Fruit fly (Drosophila melanogaster) whole organism, embryonic: ENCODE measurements around the gene CG44837.

Source experiments
- CG10366 ChIP-seq: fragments of 200-800 bp; sonication (Bioruptor generic); IDR thresholded peaks from 2 replicates; pipeline ENCODE4 v1.3.6; 2022; ENCODE audit warnings: missing biosample characterization, missing genetic modification characterization
- CG10431 ChIP-seq: fragments of 200-800 bp; sonication (Bioruptor generic); optimal IDR thresholded peaks from 3 replicates; lab custom pipeline; 2018; ENCODE audit warnings: missing biosample characterization, mild to moderate bottlenecking, missing genetic modification characterization
- CG11247 ChIP-seq: fragments of 200-800 bp; sonication (Bioruptor generic); IDR thresholded peaks from 2 replicates; pipeline ENCODE4 v1.3.6; 2022; ENCODE audit warnings: missing biosample characterization, missing genetic modification characterization
- CG11398 ChIP-seq: fragments of 200-800 bp; sonication (Bioruptor generic); optimal IDR thresholded peaks from 2 replicates; lab custom pipeline; 2016; ENCODE audit warnings: missing biosample characterization, missing genetic modification characterization
- CG11560 ChIP-seq: fragments of 200-800 bp; sonication (Bioruptor generic); IDR thresholded peaks from 3 replicates; pipeline ENCODE4 v1.3.6; 2022; ENCODE audit warnings: missing biosample characterization, missing genetic modification characterization
- CG12219 ChIP-seq: fragments of 200-800 bp; sonication (Bioruptor generic); optimal IDR thresholded peaks from 3 replicates; lab custom pipeline; 2018; ENCODE audit warnings: missing biosample characterization, mild to moderate bottlenecking, missing genetic modification characterization
- CG12299 ChIP-seq: fragments of 200-800 bp; sonication (Bioruptor generic); optimal IDR thresholded peaks from 2 replicates; lab custom pipeline; 2018; ENCODE audit warnings: missing biosample characterization, mild to moderate bottlenecking, missing genetic modification characterization
- CG15479 ChIP-seq: fragments of 200-800 bp; sonication (Bioruptor generic); optimal IDR thresholded peaks from 3 replicates; lab custom pipeline; 2019; ENCODE audit warnings: missing biosample characterization, mild to moderate bottlenecking, missing genetic modification characterization, moderate library complexity
- CG1792 ChIP-seq: fragments of 200-800 bp; sonication (Bioruptor generic); optimal IDR thresholded peaks from 2 replicates; lab custom pipeline; 2016; ENCODE audit warnings: missing biosample characterization, missing genetic modification characterization
- CG2712 ChIP-seq: fragments of 200-800 bp; optimal IDR thresholded peaks from 3 replicates; lab custom pipeline; 2019; ENCODE audit warnings: missing biosample characterization, mild to moderate bottlenecking, missing genetic modification characterization, moderate library complexity
- CG42726 ChIP-seq: fragments of 200-800 bp; sonication (Bioruptor generic); IDR thresholded peaks from 2 replicates; pipeline ENCODE4 v1.3.6; 2022; ENCODE audit warnings: missing biosample characterization, missing genetic modification characterization; ENCODE audit not compliant: partially characterized antibody
- CG4360 ChIP-seq: fragments of 200-800 bp; sonication (Bioruptor generic); IDR thresholded peaks from 2 replicates; pipeline ENCODE4 v1.3.6; 2022; ENCODE audit warnings: missing biosample characterization, missing genetic modification characterization
- CG4617 ChIP-seq: fragments of 200-800 bp; sonication (Bioruptor generic); optimal IDR thresholded peaks from 3 replicates; lab custom pipeline; 2016; ENCODE audit warnings: missing biosample characterization, missing genetic modification characterization, borderline replicate concordance
- CG5180 ChIP-seq: fragments of 200-800 bp; sonication (Bioruptor generic); optimal IDR thresholded peaks from 3 replicates; lab custom pipeline; 2017; ENCODE audit warnings: missing biosample characterization, missing genetic modification characterization, mild to moderate bottlenecking, moderate library complexity, missing genetic modification reagents
- CG6791 ChIP-seq: fragments of 200-800 bp; sonication (Bioruptor generic); IDR thresholded peaks from 3 replicates; pipeline ENCODE4 v1.3.6; 2022; ENCODE audit warnings: missing biosample characterization, missing genetic modification characterization; ENCODE audit not compliant: partially characterized antibody
- CG8478 ChIP-seq: fragments of >200 bp; optimal IDR thresholded peaks from 2 replicates; lab custom pipeline; 2018
- CG9215 ChIP-seq: fragments of 200-800 bp; sonication (Bioruptor generic); IDR thresholded peaks from 2 replicates; pipeline ENCODE4 v1.3.6; 2022; ENCODE audit warnings: missing biosample characterization, missing genetic modification characterization
- CTCF ChIP-seq: fragments of 200-800 bp; sonication (Bioruptor generic); optimal IDR thresholded peaks from 2 replicates; lab custom pipeline; 2017; ENCODE audit warnings: missing biosample characterization, mild to moderate bottlenecking, missing genetic modification characterization, moderate library complexity
- Dbx ChIP-seq: fragments of 200-800 bp; sonication (Bioruptor generic); IDR thresholded peaks from 3 replicates; pipeline ENCODE4 v1.3.6; 2022; ENCODE audit warnings: missing biosample characterization, missing genetic modification characterization
- E2f2 ChIP-seq: fragments of 200-800 bp; sonication (Bioruptor generic); IDR thresholded peaks from 2 replicates; pipeline ENCODE4 v1.3.6; 2022; ENCODE audit warnings: missing biosample characterization, missing genetic modification characterization
- Fer1 ChIP-seq: fragments of 200-800 bp; sonication (Bioruptor generic); optimal IDR thresholded peaks from 2 replicates; lab custom pipeline; 2017; ENCODE audit warnings: missing biosample characterization, mild to moderate bottlenecking, missing genetic modification characterization
- HHEX ChIP-seq: fragments of 200-800 bp; sonication (Bioruptor generic); optimal IDR thresholded peaks from 3 replicates; lab custom pipeline; 2017; ENCODE audit warnings: missing biosample characterization, mild to moderate bottlenecking, missing genetic modification characterization, missing genetic modification reagents
- HLHmδ ChIP-seq: fragments of 200-800 bp; sonication (Bioruptor generic); optimal IDR thresholded peaks from 2 replicates; lab custom pipeline; 2018; ENCODE audit warnings: missing biosample characterization, mild to moderate bottlenecking, missing genetic modification characterization, moderate library complexity
- Lim3 ChIP-seq: fragments of 200-800 bp; sonication (Bioruptor generic); IDR thresholded peaks from 2 replicates; pipeline ENCODE4 v1.3.6; 2022; ENCODE audit warnings: missing biosample characterization, missing genetic modification characterization
- Med ChIP-seq: fragments of 200-800 bp; sonication (Bioruptor generic); peaks from one replicate; lab custom pipeline; 2016; ENCODE audit warnings: missing biosample characterization, missing genetic modification characterization, mild to moderate bottlenecking, inconsistent platforms, moderate library complexity
- Nf-YA ChIP-seq: fragments of 200-800 bp; sonication (Bioruptor generic); IDR thresholded peaks from 2 replicates; pipeline ENCODE4 v1.3.6; 2022; ENCODE audit warnings: missing biosample characterization, missing genetic modification characterization
- Nf-YB ChIP-seq: fragments of 200-800 bp; sonication (Bioruptor generic); optimal IDR thresholded peaks from 3 replicates; lab custom pipeline; 2019; ENCODE audit warnings: missing biosample characterization, mild to moderate bottlenecking, missing genetic modification characterization, moderate library complexity
- PHDP ChIP-seq: fragments of 200-800 bp; sonication (Bioruptor generic); optimal IDR thresholded peaks from 3 replicates; lab custom pipeline; 2018; ENCODE audit warnings: missing biosample characterization, mild to moderate bottlenecking, missing genetic modification characterization, moderate library complexity
- Poxn ChIP-seq: fragments of 200-800 bp; sonication (Bioruptor generic); IDR thresholded peaks from 2 replicates; pipeline ENCODE4 v1.3.6; 2022; ENCODE audit warnings: missing biosample characterization, missing genetic modification characterization
- Scr ChIP-seq: fragments of 200-800 bp; sonication (Bioruptor generic); IDR thresholded peaks from 2 replicates; pipeline ENCODE4 v1.3.6; 2022; ENCODE audit warnings: missing biosample characterization, missing genetic modification characterization; ENCODE audit not compliant: partially characterized antibody
- Sox100B ChIP-seq: fragments of 200-800 bp; sonication (Bioruptor generic); optimal IDR thresholded peaks from 3 replicates; lab custom pipeline; 2018; ENCODE audit warnings: missing biosample characterization, mild to moderate bottlenecking, missing genetic modification characterization
- amos ChIP-seq: fragments of 200-800 bp; sonication (Bioruptor generic); IDR thresholded peaks from 2 replicates; pipeline ENCODE4 v1.3.6; 2022; ENCODE audit warnings: missing biosample characterization, missing genetic modification characterization; ENCODE audit not compliant: partially characterized antibody
- az2 ChIP-seq: fragments of 200-800 bp; sonication (Bioruptor generic); optimal IDR thresholded peaks from 3 replicates; lab custom pipeline; 2016; ENCODE audit warnings: missing biosample characterization, missing genetic modification characterization
- cad ChIP-seq: fragments of >200 bp; optimal IDR thresholded peaks from 2 replicates; lab custom pipeline; 2017; ENCODE audit warnings: missing biosample characterization, missing genetic modification characterization
- chinmo ChIP-seq: fragments of 200-800 bp; sonication (Bioruptor generic); IDR thresholded peaks from 4 replicates; pipeline ENCODE4 v1.3.6; 2022; ENCODE audit warnings: missing biosample characterization, missing genetic modification characterization; ENCODE audit not compliant: partially characterized antibody
- crc ChIP-seq: fragments of 200-800 bp; sonication (Bioruptor generic); optimal IDR thresholded peaks from 2 replicates; lab custom pipeline; 2016; ENCODE audit warnings: missing biosample characterization, missing genetic modification characterization
- crp ChIP-seq, 2 experiments: fragments of 200-800 bp; sonication (Bioruptor generic); optimal IDR thresholded peaks; 2 replicates in 1 of 2; 3 replicates in 1 of 2; lab custom pipeline; 2017; ENCODE audit warnings: missing biosample characterization in 2 of 2, missing genetic modification characterization in 2 of 2, mild to moderate bottlenecking in 1 of 2, moderate library complexity in 1 of 2
- fd3F ChIP-seq: fragments of 200-800 bp; sonication (Bioruptor generic); optimal IDR thresholded peaks from 2 replicates; lab custom pipeline; 2018; ENCODE audit warnings: missing biosample characterization, mild to moderate bottlenecking, missing genetic modification characterization, moderate library complexity
- hth ChIP-seq: fragments of >200 bp; optimal IDR thresholded peaks from 2 replicates; lab custom pipeline; 2017; ENCODE audit warnings: inconsistent platforms
- mld ChIP-seq: fragments of 200-800 bp; sonication (Bioruptor generic); IDR thresholded peaks from 3 replicates; pipeline ENCODE4 v1.3.6; 2022; ENCODE audit warnings: missing biosample characterization, missing genetic modification characterization; ENCODE audit not compliant: partially characterized antibody
- nmo ChIP-seq: fragments of 200-800 bp; sonication (Bioruptor generic); optimal IDR thresholded peaks from 2 replicates; lab custom pipeline; 2018; ENCODE audit warnings: missing biosample characterization, mild to moderate bottlenecking, missing genetic modification characterization, moderate library complexity
- oc ChIP-seq: fragments of 200-800 bp; sonication (Bioruptor generic); optimal IDR thresholded peaks from 2 replicates; lab custom pipeline; 2018; ENCODE audit warnings: missing biosample characterization, mild to moderate bottlenecking, missing genetic modification characterization, moderate library complexity
- otp ChIP-seq: fragments of 200-800 bp; sonication (Bioruptor generic); IDR thresholded peaks from 3 replicates; pipeline ENCODE4, ENCODE4 v1.3.6; 2022; ENCODE audit warnings: missing biosample characterization, missing genetic modification characterization
- ranshi ChIP-seq: fragments of 200-800 bp; sonication (Bioruptor generic); IDR thresholded peaks from 2 replicates; pipeline ENCODE4 v1.3.6; 2022; ENCODE audit warnings: missing biosample characterization, missing genetic modification characterization
- sens-2 ChIP-seq: fragments of 200-800 bp; sonication (Bioruptor generic); IDR thresholded peaks from 2 replicates; pipeline ENCODE4 v1.3.6; 2022; ENCODE audit warnings: missing biosample characterization, missing genetic modification characterization
- so ChIP-seq: fragments of 200-800 bp; sonication (Bioruptor generic); IDR thresholded peaks from 3 replicates; pipeline ENCODE4 v1.3.6; 2022; ENCODE audit warnings: missing biosample characterization, missing genetic modification characterization
- sob ChIP-seq: fragments of 200-800 bp; sonication (Bioruptor generic); IDR thresholded peaks from 2 replicates; pipeline ENCODE4 v1.3.6; 2022; ENCODE audit warnings: missing biosample characterization, missing genetic modification characterization
- stwl ChIP-seq: fragments of 200-800 bp; sonication (Bioruptor generic); optimal IDR thresholded peaks from 3 replicates; lab custom pipeline; 2018; ENCODE audit warnings: missing biosample characterization, mild to moderate bottlenecking, missing genetic modification characterization, moderate library complexity
- tll ChIP-seq, 2 experiments: fragments of 200-800 bp in 1 of 2; fragments of >200 bp in 1 of 2; sonication (Bioruptor generic) in 1 of 2; optimal IDR thresholded peaks; 2 replicates each; lab custom pipeline; 2017 to 2019; ENCODE audit warnings: missing biosample characterization in 2 of 2, missing genetic modification characterization in 2 of 2, mild to moderate bottlenecking in 1 of 2, moderate library complexity in 1 of 2
- toy ChIP-seq: fragments of 200-800 bp; sonication (Bioruptor generic); IDR thresholded peaks from 2 replicates; pipeline ENCODE4 v1.3.6; 2022; ENCODE audit warnings: missing biosample characterization, missing genetic modification characterization
- ttk ChIP-seq: fragments of 200-800 bp; sonication (Bioruptor generic); IDR thresholded peaks from 2 replicates; pipeline ENCODE4 v2.1.2; 2022; ENCODE audit warnings: missing biosample characterization, missing genetic modification characterization
- z ChIP-seq: fragments of 200-800 bp; sonication (Bioruptor generic); IDR thresholded peaks from 3 replicates; pipeline ENCODE4 v1.3.6; 2022; ENCODE audit warnings: missing biosample characterization, missing genetic modification characterization
- zfh1 ChIP-seq: fragments of 200-800 bp; sonication (Bioruptor generic); IDR thresholded peaks from 3 replicates; pipeline ENCODE4 v1.3.6; 2022; ENCODE audit warnings: missing biosample characterization, missing genetic modification characterization

CG44837 gene

dm6 chr3L:11927287-11927743, 11.4 kb downstream of the CG44837 start, which contains the start of gene byn (continued):
- TF ChIP-seq ranshi (GFP tag; lab: Robert Waterston, UW): 0 out of 2 replicates have a peak, but pooled peaks have one; percentile 16
- no peak for TF ChIP-seq CG12299 (tag; lab: Kevin White, UChicago)
- TF ChIP-seq HLHmδ (GFP tag; lab: Kevin White, UChicago): no peak
- TF ChIP-seq HHEX (GFP tag; lab: Kevin White, UChicago): no peak
- TF ChIP-seq CG42726: 0 out of 2 replicates have a peak, but pooled peaks have one; percentile 32
- 0 out of 3 replicates have a peak, but pooled peaks have one; percentile 10 for TF ChIP-seq CG6791 (GFP tag; lab: Robert Waterston, UW)
- no peak for TF ChIP-seq PHDP (tag; lab: Kevin White, UChicago)
- TF ChIP-seq crp (GFP tag; optimal IDR thresholded peaks at IDR 0.05; lab: Kevin White, UChicago): no peak
- no peak for TF ChIP-seq CG11560 (tag; lab: Robert Waterston, UW)
- 0 out of 2 replicates have a peak, but pooled peaks have one; percentile 11 for TF ChIP-seq Scr (GFP tag; lab: Robert Waterston, UW)
- no peak for TF ChIP-seq CG11398 (GFP tag; lab: Kevin White, UChicago)
- TF ChIP-seq Nf-YB: peak; percentile 95
- TF ChIP-seq CG8478 (lab: Kevin White, UChicago): peak; percentile 44
- TF ChIP-seq CG4617: no peak
- no peak for TF ChIP-seq CG5180 (GFP tag; lab: Kevin White, UChicago)
- no peak for TF ChIP-seq CG2712
- no peak for TF ChIP-seq Fer1 (GFP tag; lab: Kevin White, UChicago)
- TF ChIP-seq CG10366 (GFP tag; lab: Robert Waterston, UW): no peak
- TF ChIP-seq otp (GFP tag; lab: Robert Waterston, UW): 0 out of 3 replicates have a peak, but pooled peaks have one; percentile 31
- TF ChIP-seq sob (GFP tag; lab: Robert Waterston, UW): 0 out of 2 replicates have a peak, but pooled peaks have one; percentile 13
- no peak for TF ChIP-seq CG4360 (GFP tag; lab: Robert Waterston, UW)
- TF ChIP-seq az2 (GFP tag; lab: Kevin White, UChicago): no peak
- no peak for TF ChIP-seq Lim3 (GFP tag; lab: Robert Waterston, UW)
- TF ChIP-seq Nf-YA (GFP tag; lab: Robert Waterston, UW): peak; percentile 45; the same call in 1 of the 2 replicates
- TF ChIP-seq CG10431 (GFP tag; lab: Kevin White, UChicago): no peak
- no peak for TF ChIP-seq crc (GFP tag; lab: Kevin White, UChicago)
- TF ChIP-seq chinmo: 0 out of 4 replicates have a peak, but pooled peaks have one; percentile 31
- TF ChIP-seq fd3F (GFP tag; lab: Kevin White, UChicago): no peak
- no peak for TF ChIP-seq oc (tag; lab: Kevin White, UChicago)
- TF ChIP-seq hth: no peak
- no peak for TF ChIP-seq z
- TF ChIP-seq CG1792 (GFP tag; lab: Kevin White, UChicago): no peak
- TF ChIP-seq Poxn: no peak
- no peak for TF ChIP-seq Sox100B
- TF ChIP-seq amos: no peak
- TF ChIP-seq E2f2 (GFP tag; lab: Robert Waterston, UW): no peak
- TF ChIP-seq zfh1 (GFP tag; lab: Robert Waterston, UW): no peak
- TF ChIP-seq CTCF (GFP tag; lab: Kevin White, UChicago): no peak
- TF ChIP-seq ttk (GFP tag; lab: Robert Waterston, UW): no peak
- no peak for TF ChIP-seq Med
- no peak for TF ChIP-seq so (GFP tag; lab: Robert Waterston, UW)

- TF ChIP-seq Dbx (GFP tag; lab: Robert Waterston, UW): no peak
- TF ChIP-seq CG15479 (GFP tag; lab: Kevin White, UChicago): peak; percentile 79
- no peak for TF ChIP-seq nmo (GFP tag; lab: Kevin White, UChicago)
- TF ChIP-seq CG9215: no peak
- TF ChIP-seq stwl: no peak
- peak in 1 of 2 experiments; percentile 81 for TF ChIP-seq tll (GFP tag; optimal IDR thresholded peaks at IDR 0.05; lab: Kevin White, UChicago)
- TF ChIP-seq sens-2 (GFP tag; lab: Robert Waterston, UW): no peak
- 0 out of 2 replicates have a peak, but pooled peaks have one; percentile 2 for TF ChIP-seq CG11247 (GFP tag; lab: Robert Waterston, UW)
- peak; percentile 99 for TF ChIP-seq cad (GFP tag; lab: Kevin White, UChicago)
- TF ChIP-seq CG12219 (GFP tag; lab: Kevin White, UChicago): no peak
- no peak for TF ChIP-seq toy (GFP tag; lab: Robert Waterston, UW)
- TF ChIP-seq mld (GFP tag; lab: Robert Waterston, UW): no peak
Measured at dm6 chr3L:11925382-11925781, 13.3 kb downstream of the CG44837 start.
